Worm (Caenorhabditis elegans) whole organism, L2 larva: ENCODE measurements around the gene F27E5.7.

ENCODE experiments used
- C34F6.9 ChIP-seq: fragments of 150-350 bp; optimal IDR thresholded peaks from 2 replicates; lab custom pipeline; 2014; ENCODE audit warnings: missing biosample characterization, missing genetic modification characterization
- F13H6.1 ChIP-seq: sonication (generic microtip); optimal IDR thresholded peaks from 2 replicates; lab custom pipeline; 2016; ENCODE audit warnings: missing genetic modification characterization, missing compliant biosample characterization
- Y55F3AM.14 ChIP-seq: fragments of 200-800 bp; sonication (Bioruptor generic); optimal IDR thresholded peaks from 2 replicates; lab custom pipeline; 2018; ENCODE audit warnings: mild to moderate bottlenecking, missing genetic modification characterization, missing compliant biosample characterization
- alr-1 ChIP-seq: fragments of 150-350 bp; optimal IDR thresholded peaks from 2 replicates; lab custom pipeline; 2014; ENCODE audit warnings: missing biosample characterization, missing genetic modification characterization
- blmp-1 ChIP-seq: sonication (generic microtip); optimal IDR thresholded peaks from 2 replicates; lab custom pipeline; 2017; ENCODE audit warnings: missing genetic modification characterization, mild to moderate bottlenecking, missing compliant biosample characterization, antibody characterized with exemption, moderate library complexity; ENCODE audit not compliant: insufficient read depth
- ceh-82 ChIP-seq: fragments of 150-350 bp; optimal IDR thresholded peaks from 2 replicates; lab custom pipeline; 2014; ENCODE audit warnings: missing biosample characterization, missing genetic modification characterization
- crh-2 ChIP-seq: sonication (generic microtip); optimal IDR thresholded peaks from 2 replicates; lab custom pipeline; 2017; ENCODE audit warnings: missing biosample characterization, missing genetic modification characterization
- dmd-4 ChIP-seq: sonication (generic microtip); optimal IDR thresholded peaks from 2 replicates; lab custom pipeline; 2017; ENCODE audit warnings: missing biosample characterization, missing genetic modification characterization
- egl-27 ChIP-seq: sonication (generic microtip); optimal IDR thresholded peaks from 3 replicates; lab custom pipeline; 2017; ENCODE audit warnings: missing biosample characterization, missing genetic modification reagents, missing genetic modification characterization
- elt-3 ChIP-seq: sonication (generic microtip); optimal IDR thresholded peaks from 2 replicates; lab custom pipeline; 2017; ENCODE audit warnings: missing biosample characterization, missing genetic modification characterization
- fos-1 ChIP-seq: fragments of 150-350 bp; optimal IDR thresholded peaks from 2 replicates; lab custom pipeline; 2014; ENCODE audit warnings: missing biosample characterization, missing genetic modification characterization
- gmeb-1 ChIP-seq: fragments of 150-350 bp; optimal IDR thresholded peaks from 2 replicates; lab custom pipeline; 2014; ENCODE audit warnings: missing biosample characterization, missing genetic modification characterization
- lin-39 ChIP-seq: fragments of 150-350 bp; optimal IDR thresholded peaks from 2 replicates; lab custom pipeline; 2014; ENCODE audit warnings: missing biosample characterization, missing genetic modification reagents, missing genetic modification characterization
- lsy-2 ChIP-seq, 2 experiments: fragments of 150-350 bp in 1 of 2; sonication (generic microtip) in 1 of 2; optimal IDR thresholded peaks; 2 replicates each; lab custom pipeline; 2014 to 2017; ENCODE audit warnings: missing biosample characterization in 2 of 2, missing genetic modification characterization in 2 of 2
- mab-5 ChIP-seq: fragments of 150-350 bp; optimal IDR thresholded peaks from 2 replicates; lab custom pipeline; 2014; ENCODE audit warnings: missing biosample characterization, missing genetic modification characterization
- mbf-1 ChIP-seq: sonication (generic microtip); optimal IDR thresholded peaks from 2 replicates; lab custom pipeline; 2017; ENCODE audit warnings: missing biosample characterization, missing genetic modification characterization
- nhr-10 ChIP-seq: sonication (generic microtip); optimal IDR thresholded peaks from 2 replicates; lab custom pipeline; 2017; ENCODE audit warnings: missing biosample characterization, missing genetic modification characterization
- nhr-11 ChIP-seq: fragments of 150-350 bp; optimal IDR thresholded peaks from 2 replicates; lab custom pipeline; 2014; ENCODE audit warnings: missing biosample characterization, missing genetic modification characterization
- nhr-12 ChIP-seq: fragments of 150-350 bp; optimal IDR thresholded peaks from 2 replicates; lab custom pipeline; 2014; ENCODE audit warnings: missing biosample characterization, missing genetic modification characterization
- nhr-129 ChIP-seq: fragments of 150-350 bp; optimal IDR thresholded peaks from 2 replicates; lab custom pipeline; 2014; ENCODE audit warnings: missing biosample characterization, missing genetic modification characterization
- nhr-237 ChIP-seq: fragments of 150-350 bp; optimal IDR thresholded peaks from 2 replicates; lab custom pipeline; 2014; ENCODE audit warnings: missing biosample characterization, missing genetic modification characterization
- nhr-25 ChIP-seq: fragments of 150-350 bp; sonication (generic microtip); optimal IDR thresholded peaks from 3 replicates; lab custom pipeline; 2014; ENCODE audit warnings: missing biosample characterization, missing genetic modification characterization
- nhr-6 ChIP-seq: fragments of 150-350 bp; optimal IDR thresholded peaks from 2 replicates; lab custom pipeline; 2014; ENCODE audit warnings: missing biosample characterization, missing genetic modification characterization
- nhr-77 ChIP-seq: fragments of 150-350 bp; optimal IDR thresholded peaks from 2 replicates; lab custom pipeline; 2014; ENCODE audit warnings: missing biosample characterization, missing genetic modification characterization
- peb-1 ChIP-seq: fragments of 150-350 bp; optimal IDR thresholded peaks from 2 replicates; lab custom pipeline; 2014; ENCODE audit warnings: missing biosample characterization, missing genetic modification characterization
- sem-4 ChIP-seq: fragments of 150-350 bp; optimal IDR thresholded peaks from 2 replicates; lab custom pipeline; 2014; ENCODE audit warnings: missing biosample characterization, missing genetic modification reagents, missing genetic modification characterization
- sma-3 ChIP-seq: sonication (generic microtip); optimal IDR thresholded peaks from 2 replicates; lab custom pipeline; 2016; ENCODE audit warnings: missing genetic modification reagents, missing genetic modification characterization, missing compliant biosample characterization
- sma-9 ChIP-seq, 2 experiments: fragments of 150-350 bp in 1 of 2; sonication (generic microtip) in 1 of 2; optimal IDR thresholded peaks; 2 replicates each; lab custom pipeline; 2014 to 2016; ENCODE audit warnings: missing genetic modification characterization in 2 of 2, mild to moderate bottlenecking in 1 of 2, missing biosample characterization in 1 of 2, missing compliant biosample characterization in 1 of 2, missing genetic modification reagents in 1 of 2, moderate library complexity in 1 of 2
- snpc-4 ChIP-seq: fragments of 150-350 bp; optimal IDR thresholded peaks from 2 replicates; lab custom pipeline; 2014; ENCODE audit warnings: missing biosample characterization, missing genetic modification characterization
- unc-55 ChIP-seq: fragments of 150-350 bp; sonication (generic microtip); optimal IDR thresholded peaks from 3 replicates; lab custom pipeline; 2014; ENCODE audit warnings: missing biosample characterization, missing genetic modification reagents, missing genetic modification characterization
- zag-1 ChIP-seq: fragments of 150-350 bp; optimal IDR thresholded peaks from 2 replicates; lab custom pipeline; 2014; ENCODE audit warnings: missing biosample characterization, missing genetic modification characterization
- ztf-1 ChIP-seq: fragments of 200-800 bp; sonication (Bioruptor generic); conservative IDR thresholded peaks from 2 replicates; pipeline ENCODE4 v1.3.6; 2022; ENCODE audit warnings: missing genetic modification characterization, missing compliant biosample characterization
- ztf-11 ChIP-seq: sonication (generic microtip); optimal IDR thresholded peaks from 2 replicates; lab custom pipeline; 2017; ENCODE audit warnings: missing biosample characterization, missing genetic modification characterization
- ztf-4 ChIP-seq: fragments of 150-350 bp; optimal IDR thresholded peaks from 2 replicates; lab custom pipeline; 2014; ENCODE audit warnings: missing biosample characterization, missing genetic modification characterization

F27E5.7 gene

DNA sequence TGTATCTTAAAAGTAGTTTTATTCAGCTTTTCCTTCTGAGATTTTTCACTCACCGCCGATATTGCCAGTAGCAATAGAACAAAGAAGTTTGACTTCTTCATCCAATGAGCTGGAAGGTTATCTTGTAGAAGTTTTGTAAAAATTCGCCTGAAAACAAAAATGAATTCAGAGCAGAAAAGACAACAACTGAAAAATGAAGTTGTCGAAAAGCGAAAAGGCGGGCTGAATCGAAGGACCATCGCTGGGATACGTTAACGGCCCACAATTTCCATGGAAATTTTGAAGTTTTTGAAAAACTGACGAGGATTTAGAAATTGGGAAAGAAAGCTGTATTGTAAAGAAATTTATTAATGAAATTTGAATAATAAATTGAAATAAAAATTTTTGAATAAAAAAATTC, 840 bp upstream of the F27E5.7 start, which contains the start of gene lov-1:
lov-1 (minus strand) TSS at position 101 of the 400 bp plus-strand sequence.
- TF ChIP-seq ztf-4 (tag; lab: Kevin White, UChicago) (no peak), crh-2 (tag; lab: Kevin White, UChicago) (no peak), sem-4 (no peak), nhr-25 (tag; lab: Kevin White, UChicago) (no peak)
- TF ChIP-seq, all 48 proteins: peak for 0

DNA sequence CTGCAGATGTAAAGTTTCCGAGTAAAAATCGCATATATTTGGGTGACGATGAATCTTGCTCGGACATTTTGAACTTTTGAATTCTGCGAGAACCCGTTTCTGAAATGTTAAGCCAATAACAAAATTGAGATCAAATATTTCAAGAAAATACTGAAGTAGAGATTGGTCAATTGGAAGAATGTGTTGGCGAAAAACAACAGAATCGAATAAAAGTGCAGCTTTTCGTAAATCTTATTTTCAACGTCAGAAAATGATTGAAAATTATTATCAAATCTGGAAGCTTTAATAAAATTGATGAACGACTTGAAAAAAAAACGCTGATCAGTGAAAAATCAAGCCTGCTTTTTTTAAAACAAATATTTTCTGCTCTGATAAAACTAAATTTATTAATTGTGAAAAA, 4.8 kb downstream of the F27E5.7 start, which contains the start of gene F27E5.8:
F27E5.8 (minus strand) TSS at position 101 of the 400 bp plus-strand sequence.
- no peak for TF ChIP-seq peb-1 (tag; lab: Kevin White, UChicago)
- no peak for TF ChIP-seq mbf-1 (tag; lab: Kevin White, UChicago)
- no peak for TF ChIP-seq nhr-237 (tag; lab: Kevin White, UChicago)
- TF ChIP-seq mab-5 (tag; lab: Kevin White, UChicago), result no peak
- no peak for TF ChIP-seq dmd-4 (tag; lab: Kevin White, UChicago)
- no peak for TF ChIP-seq nhr-6
- no peak for TF ChIP-seq zag-1
- no peak for TF ChIP-seq blmp-1 (tag; lab: Kevin White, UChicago)
- no peak for TF ChIP-seq gmeb-1 (tag; lab: Kevin White, UChicago)
- TF ChIP-seq ztf-1 (GFP tag; lab: Robert Waterston, UW), result no peak
- no peak for TF ChIP-seq nhr-129 (tag; lab: Kevin White, UChicago)
- no peak for TF ChIP-seq unc-55
- TF ChIP-seq ceh-82 (tag; lab: Kevin White, UChicago), result no peak

DNA sequence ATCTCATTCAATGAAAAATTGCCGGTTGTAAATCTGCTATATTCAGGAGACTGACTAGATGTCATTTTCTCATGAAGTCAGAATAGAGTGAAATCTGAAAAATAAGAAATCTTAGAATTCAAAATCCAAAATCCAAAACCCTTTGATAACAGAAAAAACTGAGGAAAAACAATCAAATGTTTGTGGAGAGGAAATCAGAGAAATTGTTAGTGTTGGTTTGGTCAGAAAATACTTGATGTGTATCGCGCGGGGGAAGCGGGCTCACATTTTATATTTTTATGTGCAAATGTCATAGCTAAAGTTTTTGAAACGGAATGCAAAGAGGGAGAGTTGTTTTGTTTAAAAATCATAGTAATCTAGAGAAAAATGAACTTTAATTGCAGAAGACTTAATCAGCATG, 9.2 kb downstream of the F27E5.7 start, which contains the start of gene F27E5.5:
F27E5.5 (minus strand) TSS at position 101 of the 400 bp plus-strand sequence.
- no peak for TF ChIP-seq nhr-129 (tag; lab: Kevin White, UChicago)
- no peak for TF ChIP-seq lin-39 (tag; lab: Kevin White, UChicago)
- TF ChIP-seq, all 48 proteins: peak for 0

DNA sequence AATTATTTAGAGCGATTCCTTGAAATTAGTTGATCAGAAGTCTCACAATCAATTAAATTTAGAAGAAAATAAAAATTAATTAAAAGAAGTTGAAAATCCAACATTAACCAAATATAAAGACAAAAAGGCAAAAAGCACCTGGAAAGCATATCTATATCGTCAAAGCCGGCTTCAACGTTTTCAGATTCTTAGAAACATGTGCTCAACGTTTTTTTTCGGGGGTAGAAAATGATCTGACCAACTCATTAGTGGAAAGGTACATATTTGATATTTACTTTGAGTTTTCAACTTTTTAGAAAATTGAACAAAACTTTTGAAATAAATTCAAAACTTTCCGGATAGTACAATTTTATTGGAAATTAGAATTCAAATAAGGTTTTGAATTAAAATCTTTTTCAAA, 10.3 kb downstream of the F27E5.7 start:
- TF ChIP-seq C34F6.9 (tag; lab: Kevin White, UChicago) (no peak), lsy-2 (tag; optimal IDR thresholded peaks at IDR 0.05; lab: Kevin White, UChicago) (no peak), dmd-4 (tag; lab: Kevin White, UChicago) (no peak), elt-3 (tag; lab: Kevin White, UChicago) (no peak), nhr-6 (no peak), crh-2 (tag; lab: Kevin White, UChicago) (no peak), nhr-25 (tag; lab: Kevin White, UChicago) (no peak), nhr-77 (tag; lab: Kevin White, UChicago) (no peak), ztf-11 (tag; lab: Kevin White, UChicago) (no peak), lin-39 (tag; lab: Kevin White, UChicago) (no peak), alr-1 (tag; lab: Kevin White, UChicago) (no peak), nhr-129 (tag; lab: Kevin White, UChicago) (no peak), sma-3 (GFP tag; lab: Kevin White, UChicago) (no peak), snpc-4 (no peak), nhr-10 (no peak), ztf-1 (GFP tag; lab: Robert Waterston, UW) (no peak), ceh-82 (tag; lab: Kevin White, UChicago) (no peak), nhr-12 (tag; lab: Kevin White, UChicago) (no peak)

DNA sequence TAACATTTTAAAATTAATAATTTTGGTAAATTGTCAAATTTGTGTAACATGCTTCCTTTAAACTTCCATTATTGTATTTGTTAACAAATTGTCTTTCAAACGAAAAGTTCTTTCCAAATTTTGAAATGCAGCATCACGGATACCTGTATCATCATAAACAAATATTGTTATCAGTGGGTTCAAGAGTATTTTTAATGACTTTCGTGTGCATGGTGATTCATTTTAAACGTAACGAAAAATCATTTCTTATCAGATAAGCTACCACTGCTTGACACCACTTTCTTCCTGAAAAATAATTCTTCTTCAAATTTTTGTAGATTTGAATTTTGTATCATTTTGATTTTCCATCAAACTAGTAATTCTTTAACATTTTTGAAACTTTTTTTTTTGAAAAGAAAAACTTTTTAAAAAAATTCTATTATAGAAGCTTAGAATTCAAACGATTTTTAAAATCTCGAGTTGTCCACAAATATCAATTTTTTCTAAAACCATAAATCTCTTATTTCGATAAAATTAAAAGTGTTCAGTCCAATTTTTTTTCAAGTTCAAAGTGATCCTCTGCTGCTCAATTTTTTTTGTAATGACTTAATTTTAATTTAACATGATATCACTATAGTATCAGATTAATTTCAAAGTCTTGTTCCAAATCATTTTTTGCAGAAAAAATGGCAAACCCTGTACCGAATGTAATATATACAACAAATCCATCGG, 11.9 kb downstream of the F27E5.7 start, which contains the start of gene F27E5.9:
F27E5.9 (plus strand) TSS at position 661 of the 711 bp plus-strand sequence.
- no peak for TF ChIP-seq peb-1 (tag; lab: Kevin White, UChicago)
- peak; percentile 56 for TF ChIP-seq sma-9 (GFP tag; optimal IDR thresholded peaks at IDR 0.05; lab: Kevin White, UChicago)
- no peak for TF ChIP-seq sma-9 (tag; optimal IDR thresholded peaks at IDR 0.05; lab: Kevin White, UChicago)
- TF ChIP-seq sma-3 (GFP tag; lab: Kevin White, UChicago), result no peak
- no peak for TF ChIP-seq F13H6.1 (tag; lab: Kevin White, UChicago)
- no peak for TF ChIP-seq egl-27
- no peak for TF ChIP-seq alr-1 (tag; lab: Kevin White, UChicago)
- no peak for TF ChIP-seq nhr-11
- no peak for TF ChIP-seq zag-1
- TF ChIP-seq unc-55, result no peak
- no peak for TF ChIP-seq elt-3 (tag; lab: Kevin White, UChicago)
- peak; percentile 100 for TF ChIP-seq fos-1 (tag; lab: Kevin White, UChicago)
- TF ChIP-seq crh-2 (tag; lab: Kevin White, UChicago), result peak; percentile 12
- no peak for TF ChIP-seq Y55F3AM.14 (GFP tag; lab: Kevin White, UChicago)
- peak; percentile 38 for TF ChIP-seq gmeb-1 (tag; lab: Kevin White, UChicago)
